Worm (Caenorhabditis elegans) whole organism, L3 larva: ENCODE measurements around the gene klp-18.

Source experiments
- ZK546.5 ChIP-seq: sonication (generic microtip); optimal IDR thresholded peaks from 2 replicates; lab custom pipeline; 2017; ENCODE audit warnings: missing biosample characterization, missing genetic modification characterization
- aly-2 ChIP-seq: fragments of 150-350 bp; optimal IDR thresholded peaks from 2 replicates; lab custom pipeline; 2014; ENCODE audit warnings: missing biosample characterization, missing genetic modification characterization
- ama-1 ChIP-seq: fragments of 150-350 bp; optimal IDR thresholded peaks from 2 replicates; lab custom pipeline; 2018
- ceh-16 ChIP-seq: sonication (generic microtip); optimal IDR thresholded peaks from 2 replicates; lab custom pipeline; 2017; ENCODE audit warnings: missing biosample characterization, missing genetic modification characterization
- ceh-28 ChIP-seq: fragments of 150-350 bp; optimal IDR thresholded peaks from 2 replicates; lab custom pipeline; 2014; ENCODE audit warnings: missing biosample characterization, missing genetic modification reagents, missing genetic modification characterization
- daf-12 ChIP-seq: fragments of 150-350 bp; optimal IDR thresholded peaks from 2 replicates; lab custom pipeline; 2014; ENCODE audit warnings: missing biosample characterization, missing genetic modification reagents, missing genetic modification characterization
- egl-27 ChIP-seq: sonication (generic microtip); optimal IDR thresholded peaks from 4 replicates; lab custom pipeline; 2017; ENCODE audit warnings: missing biosample characterization, missing genetic modification reagents, missing genetic modification characterization
- egl-5 ChIP-seq: fragments of 150-350 bp; optimal IDR thresholded peaks from 2 replicates; lab custom pipeline; 2017; ENCODE audit warnings: missing biosample characterization, missing genetic modification reagents, missing genetic modification characterization, inconsistent platforms
- elt-3 ChIP-seq, 3 experiments: fragments of 150-350 bp in 1 of 3; sonication (generic microtip) in 2 of 3; optimal IDR thresholded peaks; 2 replicates in 2 of 3; 4 replicates in 1 of 3; lab custom pipeline; 2014 to 2017; ENCODE audit warnings: missing biosample characterization in 3 of 3, missing genetic modification characterization in 3 of 3
- fkh-10 ChIP-seq: sonication (generic microtip); optimal IDR thresholded peaks from 2 replicates; lab custom pipeline; 2017; ENCODE audit warnings: missing biosample characterization, missing genetic modification reagents, missing genetic modification characterization
- fkh-2 ChIP-seq: fragments of 150-350 bp; optimal IDR thresholded peaks from 2 replicates; lab custom pipeline; 2014; ENCODE audit warnings: missing biosample characterization, missing genetic modification reagents, missing genetic modification characterization
- lin-15B ChIP-seq: fragments of 150-350 bp; optimal IDR thresholded peaks from 2 replicates; lab custom pipeline; 2014; ENCODE audit warnings: missing biosample characterization, missing genetic modification characterization
- lin-39 ChIP-seq: fragments of 150-350 bp; optimal IDR thresholded peaks from 2 replicates; lab custom pipeline; 2018; ENCODE audit warnings: missing biosample characterization, missing genetic modification reagents, missing genetic modification characterization
- mdl-1 ChIP-seq: fragments of 150-350 bp; optimal IDR thresholded peaks from 2 replicates; lab custom pipeline; 2014; ENCODE audit warnings: missing biosample characterization, missing genetic modification characterization
- mml-1 ChIP-seq: fragments of 150-350 bp; sonication (generic microtip); optimal IDR thresholded peaks from 3 replicates; lab custom pipeline; 2014; ENCODE audit warnings: missing biosample characterization, missing genetic modification characterization
- nhr-11 ChIP-seq: fragments of 150-350 bp; optimal IDR thresholded peaks from 2 replicates; lab custom pipeline; 2014; ENCODE audit warnings: missing biosample characterization, missing genetic modification characterization
- nhr-12 ChIP-seq: fragments of 150-350 bp; optimal IDR thresholded peaks from 2 replicates; lab custom pipeline; 2014; ENCODE audit warnings: missing biosample characterization, missing genetic modification characterization
- nhr-237 ChIP-seq: fragments of 150-350 bp; optimal IDR thresholded peaks from 2 replicates; lab custom pipeline; 2014; ENCODE audit warnings: missing biosample characterization, missing genetic modification characterization
- nhr-25 ChIP-seq: sonication (generic microtip); optimal IDR thresholded peaks from 2 replicates; lab custom pipeline; 2017; ENCODE audit warnings: missing biosample characterization, missing genetic modification characterization
- nhr-28 ChIP-seq: fragments of 150-350 bp; optimal IDR thresholded peaks from 2 replicates; lab custom pipeline; 2014; ENCODE audit warnings: missing biosample characterization, missing genetic modification characterization
- nhr-43 ChIP-seq: sonication (generic microtip); optimal IDR thresholded peaks from 2 replicates; lab custom pipeline; 2016; ENCODE audit warnings: mild to moderate bottlenecking, missing genetic modification characterization, missing compliant biosample characterization; ENCODE audit not compliant: poor library complexity, severe bottlenecking
- pha-4 ChIP-seq: fragments of 150-350 bp; optimal IDR thresholded peaks from 2 replicates; lab custom pipeline; 2014; ENCODE audit warnings: missing biosample characterization, missing genetic modification reagents, missing genetic modification characterization
- skn-1 ChIP-seq: fragments of 150-350 bp; optimal IDR thresholded peaks from 2 replicates; lab custom pipeline; 2014; ENCODE audit warnings: missing biosample characterization, missing genetic modification characterization
- snpc-4 ChIP-seq: fragments of 150-350 bp; optimal IDR thresholded peaks from 2 replicates; lab custom pipeline; 2014; ENCODE audit warnings: missing biosample characterization, missing genetic modification characterization
- zag-1 ChIP-seq: fragments of 150-350 bp; optimal IDR thresholded peaks from 2 replicates; lab custom pipeline; 2014; ENCODE audit warnings: missing biosample characterization, missing genetic modification characterization
- ztf-11 ChIP-seq: fragments of 150-350 bp; optimal IDR thresholded peaks from 2 replicates; lab custom pipeline; 2014; ENCODE audit warnings: missing biosample characterization, missing genetic modification characterization

klp-18 gene

DNA sequence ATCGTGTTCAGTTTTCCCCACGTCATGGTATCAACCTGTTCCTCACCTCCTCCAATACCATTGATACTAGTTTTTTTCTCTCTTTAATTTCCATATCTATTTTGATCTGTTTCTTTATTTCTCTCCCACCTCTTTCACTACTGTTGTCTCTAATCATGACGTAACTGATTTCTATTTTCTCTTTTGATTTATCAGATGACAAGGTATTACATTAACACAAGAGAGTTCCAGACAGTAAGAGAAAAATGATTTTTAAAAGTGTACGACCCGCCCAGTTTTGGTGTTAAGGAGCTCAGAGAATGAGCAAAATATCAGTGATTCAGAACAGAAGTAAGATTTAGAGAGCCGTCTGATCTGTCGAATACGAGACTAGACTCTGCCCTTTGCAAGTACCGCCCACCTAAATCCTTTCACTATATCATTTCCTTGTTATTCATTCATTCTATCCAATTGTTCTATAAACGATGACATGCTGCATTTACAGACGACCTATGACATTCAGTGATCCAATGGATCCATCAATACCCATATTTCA lies 9.7 kb downstream of the klp-18 start, which contains the start of gene nhr-105 (continued):
- TF ChIP-seq nhr-28 (tag; lab: Kevin White, UChicago), result no peak
- TF ChIP-seq daf-12, result no peak

DNA sequence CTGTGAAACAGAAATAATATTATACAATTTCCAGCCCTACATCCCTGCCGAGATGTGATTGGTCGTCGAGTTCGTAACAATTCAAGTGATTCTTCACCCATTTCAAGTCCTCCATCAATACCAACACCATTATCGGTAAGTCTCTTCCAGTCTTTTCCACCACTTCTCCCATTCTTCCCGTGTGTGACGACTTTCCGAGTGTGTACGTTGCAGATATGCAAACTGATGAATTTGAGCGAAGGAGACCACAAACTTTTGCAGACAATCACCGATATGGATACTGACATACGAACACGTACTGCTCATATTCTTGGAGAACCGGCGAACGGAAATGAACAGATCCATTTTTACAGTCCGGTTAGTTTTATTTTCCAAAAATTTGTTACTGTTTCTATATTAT lies 11.5 kb downstream of the klp-18 start:
- TF ChIP-seq zag-1 (tag; lab: Kevin White, UChicago) (no peak), snpc-4 (tag; lab: Kevin White, UChicago) (no peak), fkh-10 (peak; percentile 12), ama-1 (lab: Kevin White, UChicago) (peak; percentile 86)

DNA sequence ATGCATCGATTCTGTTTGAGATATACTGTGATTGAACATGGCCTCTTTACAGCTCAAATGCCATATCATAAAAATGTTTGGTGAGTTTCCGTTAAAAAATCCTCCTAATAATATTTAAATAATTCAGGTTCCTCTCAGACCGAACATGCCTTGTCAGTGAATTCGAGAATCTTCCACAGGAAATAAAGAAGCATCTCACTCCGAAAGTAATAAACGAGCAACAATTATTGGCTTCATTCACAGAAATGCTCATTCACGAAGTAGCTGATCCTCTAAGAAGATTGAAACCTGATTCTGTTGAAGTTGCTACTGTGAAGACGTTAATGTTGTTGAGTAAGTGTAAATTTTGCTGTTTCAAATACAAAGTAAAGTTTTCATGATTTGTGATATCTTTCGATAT lies 12.1 kb downstream of the klp-18 start:
- TF ChIP-seq aly-2 (tag; lab: Kevin White, UChicago) (no peak), ama-1 (lab: Kevin White, UChicago) (peak; percentile 76)

DNA sequence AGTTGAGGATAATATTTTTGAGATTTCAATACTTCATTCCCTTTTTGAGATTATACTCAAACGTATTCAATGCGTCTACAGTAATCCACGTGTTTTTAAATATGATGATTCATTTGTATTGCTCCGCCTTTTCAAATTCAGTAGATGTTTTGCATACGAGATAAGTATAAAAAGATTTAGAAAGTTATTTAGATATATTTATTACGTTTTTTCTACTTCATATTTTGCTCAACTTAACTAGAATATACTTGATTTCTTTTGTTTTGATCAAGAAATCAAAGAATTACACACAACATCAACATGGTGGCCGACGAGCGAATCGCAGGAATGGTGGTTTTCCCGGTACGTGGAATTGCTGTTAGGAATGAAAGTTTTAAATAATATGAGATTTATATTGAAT lies 17.7 kb downstream of the klp-18 start, which contains the start of gene srx-50:
Gene srx-50 (plus strand): TSS at position 301 of the 400 bp plus-strand sequence.
- TF ChIP-seq elt-3 (tag; optimal IDR thresholded peaks at IDR 0.05; lab: Kevin White, UChicago), result no peak
- TF ChIP-seq pha-4 (tag; lab: Kevin White, UChicago), result no peak
- no peak for TF ChIP-seq ceh-28 (tag; lab: Kevin White, UChicago)
- peak; percentile 18 for TF ChIP-seq fkh-10

DNA sequence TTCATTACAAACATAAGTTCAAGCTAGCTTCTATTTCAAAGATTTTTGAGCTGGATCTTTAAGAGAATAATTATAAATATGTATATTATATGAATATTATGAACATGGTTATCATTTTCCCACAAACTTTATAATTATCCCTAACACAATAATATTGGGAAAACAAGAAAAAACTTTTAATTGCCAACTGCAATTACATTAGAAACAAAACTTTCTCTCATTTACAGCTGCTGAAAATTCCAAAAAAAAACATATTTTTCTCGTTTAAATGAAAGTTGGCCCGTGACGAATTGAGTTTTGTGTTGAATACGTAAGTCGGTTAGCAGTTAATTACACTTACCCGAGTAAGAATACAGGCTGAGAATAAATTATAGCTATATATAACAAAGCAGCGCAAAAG lies 22.7 kb downstream of the klp-18 start:
- no peak for TF ChIP-seq lin-15B
- no peak for TF ChIP-seq nhr-11 (tag; lab: Kevin White, UChicago)
- TF ChIP-seq ceh-16 (tag; lab: Kevin White, UChicago), result no peak
- TF ChIP-seq lin-39 (tag; lab: Kevin White, UChicago), result no peak
- no peak for TF ChIP-seq nhr-25
- no peak for TF ChIP-seq egl-27 (tag; lab: Kevin White, UChicago)
- no peak for TF ChIP-seq skn-1 (tag; lab: Kevin White, UChicago)
- no peak for TF ChIP-seq ZK546.5 (tag; lab: Kevin White, UChicago)
- TF ChIP-seq fkh-10, result no peak
- TF ChIP-seq fkh-2 (tag; lab: Kevin White, UChicago), result no peak

DNA sequence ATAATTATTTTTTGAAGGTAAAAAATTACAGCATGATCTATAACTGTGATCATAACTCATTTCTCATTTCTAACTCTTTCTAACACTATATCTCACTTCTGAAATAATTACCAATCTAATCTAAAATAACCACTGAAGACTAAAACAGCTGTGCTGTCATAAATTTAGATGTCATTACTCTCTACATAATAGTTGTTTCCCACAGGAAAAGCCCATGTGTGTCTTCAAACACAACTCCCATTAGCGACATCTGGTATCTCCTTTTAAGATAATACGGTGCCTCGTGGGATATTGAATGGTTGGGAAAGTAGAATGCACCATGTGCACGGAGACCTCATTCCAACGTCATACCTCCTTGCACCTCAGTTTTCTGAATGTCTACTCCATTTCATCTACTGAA lies 25.0 kb downstream of the klp-18 start, which contains the start of gene Y43B11AL.1:
Gene Y43B11AL.1 (plus strand): TSS at position 301 of the 400 bp plus-strand sequence.
- TF ChIP-seq aly-2 (tag; lab: Kevin White, UChicago) (no peak), nhr-11 (tag; lab: Kevin White, UChicago) (no peak), egl-5 (tag; lab: Kevin White, UChicago) (no peak), elt-3 (tag; optimal IDR thresholded peaks at IDR 0.05; lab: Kevin White, UChicago) (no peak)

DNA sequence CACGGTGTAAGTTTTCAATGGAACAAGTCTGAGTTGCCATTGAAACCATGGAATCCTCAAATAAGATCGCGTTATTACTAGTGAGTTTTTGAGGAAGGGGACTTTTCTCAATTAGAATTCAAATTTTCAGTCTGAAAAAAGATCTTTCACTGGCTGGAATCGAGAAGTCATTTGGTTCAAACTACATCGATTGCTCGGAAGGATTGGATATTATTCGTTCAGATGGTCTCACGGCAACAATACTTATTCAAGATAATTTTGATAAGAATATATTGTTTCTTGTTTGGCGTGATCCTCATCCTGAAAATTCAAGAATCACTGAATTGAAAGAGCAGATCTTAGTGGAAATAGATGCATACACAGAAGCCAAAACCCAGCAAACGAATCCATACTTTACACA lies 27.4 kb downstream of the klp-18 start:
- TF ChIP-seq fkh-2 (tag; lab: Kevin White, UChicago), result no peak
- no peak for TF ChIP-seq ceh-16 (tag; lab: Kevin White, UChicago)
- no peak for TF ChIP-seq mdl-1
- TF ChIP-seq mml-1, result no peak
- no peak for TF ChIP-seq lin-39 (tag; lab: Kevin White, UChicago)
- no peak for TF ChIP-seq nhr-43 (tag; lab: Kevin White, UChicago)
- no peak for TF ChIP-seq egl-27 (tag; lab: Kevin White, UChicago)
- no peak for TF ChIP-seq nhr-28 (tag; lab: Kevin White, UChicago)
- no peak for TF ChIP-seq nhr-12 (tag; lab: Kevin White, UChicago)
- no peak for TF ChIP-seq daf-12
- no peak for TF ChIP-seq ceh-28 (tag; lab: Kevin White, UChicago)
- no peak for TF ChIP-seq nhr-237 (tag; lab: Kevin White, UChicago)
- TF ChIP-seq ztf-11, result no peak

DNA sequence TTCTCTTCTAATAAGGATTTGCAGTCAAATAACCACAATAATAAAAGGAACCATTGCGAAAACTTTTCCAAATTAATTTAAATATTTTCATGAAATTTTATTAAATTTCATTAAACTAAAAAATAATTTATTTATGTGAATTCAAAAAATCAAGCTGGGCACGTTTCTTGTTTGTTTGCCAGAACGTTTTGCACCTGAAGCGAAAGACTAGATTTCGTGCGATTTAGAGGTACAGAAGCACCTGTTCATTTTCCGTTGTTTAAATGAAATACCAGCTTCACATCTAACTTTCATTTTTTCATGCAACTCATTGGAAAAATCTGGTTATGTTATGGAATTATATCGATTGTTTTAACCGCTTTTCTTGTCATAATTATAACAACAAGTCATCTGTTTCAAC lies 32.1 kb downstream of the klp-18 start, which contains the start of gene srg-48:
Gene srg-48 (plus strand): TSS at position 301 of the 400 bp plus-strand sequence.
- TF ChIP-seq aly-2 (tag; lab: Kevin White, UChicago), result no peak
